Worm (Caenorhabditis elegans) whole organism, L2 larva: ENCODE results near the gene ZC404.1.

Experiments used
- C34F6.9 ChIP-seq: fragments of 150-350 bp; optimal IDR thresholded peaks from 2 replicates; lab custom pipeline; 2014; ENCODE audit warnings: missing biosample characterization, missing genetic modification characterization
- R02D3.7 ChIP-seq: fragments of 150-350 bp; optimal IDR thresholded peaks from 2 replicates; lab custom pipeline; 2014; ENCODE audit warnings: missing biosample characterization, missing genetic modification characterization
- Y55F3AM.14 ChIP-seq: fragments of 200-800 bp; sonication (Bioruptor generic); optimal IDR thresholded peaks from 2 replicates; lab custom pipeline; 2018; ENCODE audit warnings: mild to moderate bottlenecking, missing genetic modification characterization, missing compliant biosample characterization
- alr-1 ChIP-seq: fragments of 150-350 bp; optimal IDR thresholded peaks from 2 replicates; lab custom pipeline; 2014; ENCODE audit warnings: missing biosample characterization, missing genetic modification characterization
- aly-2 ChIP-seq: fragments of 150-350 bp; optimal IDR thresholded peaks from 2 replicates; lab custom pipeline; 2014; ENCODE audit warnings: missing biosample characterization, missing genetic modification characterization
- blmp-1 ChIP-seq: sonication (generic microtip); optimal IDR thresholded peaks from 2 replicates; lab custom pipeline; 2017; ENCODE audit warnings: missing genetic modification characterization, mild to moderate bottlenecking, missing compliant biosample characterization, antibody characterized with exemption, moderate library complexity; ENCODE audit not compliant: insufficient read depth
- ceh-16 ChIP-seq: fragments of 150-350 bp; optimal IDR thresholded peaks from 2 replicates; lab custom pipeline; 2014; ENCODE audit warnings: missing biosample characterization, missing genetic modification characterization
- ceh-82 ChIP-seq: fragments of 150-350 bp; optimal IDR thresholded peaks from 2 replicates; lab custom pipeline; 2014; ENCODE audit warnings: missing biosample characterization, missing genetic modification characterization
- dmd-4 ChIP-seq: sonication (generic microtip); optimal IDR thresholded peaks from 2 replicates; lab custom pipeline; 2017; ENCODE audit warnings: missing biosample characterization, missing genetic modification characterization
- egl-27 ChIP-seq: sonication (generic microtip); optimal IDR thresholded peaks from 3 replicates; lab custom pipeline; 2017; ENCODE audit warnings: missing biosample characterization, missing genetic modification reagents, missing genetic modification characterization
- elt-1 ChIP-seq: fragments of 150-350 bp; optimal IDR thresholded peaks from 2 replicates; lab custom pipeline; 2014; ENCODE audit warnings: missing biosample characterization, missing genetic modification characterization
- elt-3 ChIP-seq: sonication (generic microtip); optimal IDR thresholded peaks from 2 replicates; lab custom pipeline; 2017; ENCODE audit warnings: missing biosample characterization, missing genetic modification characterization
- fos-1 ChIP-seq: fragments of 150-350 bp; optimal IDR thresholded peaks from 2 replicates; lab custom pipeline; 2014; ENCODE audit warnings: missing biosample characterization, missing genetic modification characterization
- gmeb-1 ChIP-seq: fragments of 150-350 bp; optimal IDR thresholded peaks from 2 replicates; lab custom pipeline; 2014; ENCODE audit warnings: missing biosample characterization, missing genetic modification characterization
- lin-11 ChIP-seq: fragments of 150-350 bp; sonication (generic microtip); optimal IDR thresholded peaks from 2 replicates; lab custom pipeline; 2014; ENCODE audit warnings: missing biosample characterization, missing genetic modification characterization, inconsistent platforms, mixed read lengths
- lin-13 ChIP-seq: fragments of 150-350 bp; optimal IDR thresholded peaks from 2 replicates; lab custom pipeline; 2014; ENCODE audit warnings: missing biosample characterization, missing genetic modification reagents, missing genetic modification characterization
- lin-39 ChIP-seq: fragments of 150-350 bp; optimal IDR thresholded peaks from 2 replicates; lab custom pipeline; 2014; ENCODE audit warnings: missing biosample characterization, missing genetic modification reagents, missing genetic modification characterization
- lsy-2 ChIP-seq, 2 experiments: fragments of 150-350 bp in 1 of 2; sonication (generic microtip) in 1 of 2; optimal IDR thresholded peaks; 2 replicates each; lab custom pipeline; 2014 to 2017; ENCODE audit warnings: missing biosample characterization in 2 of 2, missing genetic modification characterization in 2 of 2
- mab-5 ChIP-seq: fragments of 150-350 bp; optimal IDR thresholded peaks from 2 replicates; lab custom pipeline; 2014; ENCODE audit warnings: missing biosample characterization, missing genetic modification characterization
- mbf-1 ChIP-seq: sonication (generic microtip); optimal IDR thresholded peaks from 2 replicates; lab custom pipeline; 2017; ENCODE audit warnings: missing biosample characterization, missing genetic modification characterization
- mdl-1 ChIP-seq, 2 experiments: fragments of 150-350 bp in 1 of 2; sonication (generic microtip) in 1 of 2; optimal IDR thresholded peaks; 2 replicates each; lab custom pipeline; 2017; ENCODE audit warnings: missing biosample characterization in 2 of 2, missing genetic modification characterization in 2 of 2
- nhr-12 ChIP-seq: fragments of 150-350 bp; optimal IDR thresholded peaks from 2 replicates; lab custom pipeline; 2014; ENCODE audit warnings: missing biosample characterization, missing genetic modification characterization
- nhr-129 ChIP-seq: fragments of 150-350 bp; optimal IDR thresholded peaks from 2 replicates; lab custom pipeline; 2014; ENCODE audit warnings: missing biosample characterization, missing genetic modification characterization
- nhr-21 ChIP-seq: fragments of 150-350 bp; optimal IDR thresholded peaks from 2 replicates; lab custom pipeline; 2014; ENCODE audit warnings: missing biosample characterization, missing genetic modification characterization
- nhr-23 ChIP-seq: fragments of 150-350 bp; optimal IDR thresholded peaks from 2 replicates; lab custom pipeline; 2014; ENCODE audit warnings: missing biosample characterization, missing genetic modification reagents, missing genetic modification characterization
- nhr-237 ChIP-seq: fragments of 150-350 bp; optimal IDR thresholded peaks from 2 replicates; lab custom pipeline; 2014; ENCODE audit warnings: missing biosample characterization, missing genetic modification characterization
- nhr-25 ChIP-seq: fragments of 150-350 bp; sonication (generic microtip); optimal IDR thresholded peaks from 3 replicates; lab custom pipeline; 2014; ENCODE audit warnings: missing biosample characterization, missing genetic modification characterization
- nhr-6 ChIP-seq: fragments of 150-350 bp; optimal IDR thresholded peaks from 2 replicates; lab custom pipeline; 2014; ENCODE audit warnings: missing biosample characterization, missing genetic modification characterization
- sem-4 ChIP-seq: fragments of 150-350 bp; optimal IDR thresholded peaks from 2 replicates; lab custom pipeline; 2014; ENCODE audit warnings: missing biosample characterization, missing genetic modification reagents, missing genetic modification characterization
- skn-1 ChIP-seq: sonication (generic microtip); optimal IDR thresholded peaks from 2 replicates; lab custom pipeline; 2017; ENCODE audit warnings: missing biosample characterization, missing genetic modification characterization
- snpc-4 ChIP-seq: fragments of 150-350 bp; optimal IDR thresholded peaks from 2 replicates; lab custom pipeline; 2014; ENCODE audit warnings: missing biosample characterization, missing genetic modification characterization
- unc-39 ChIP-seq: fragments of 150-350 bp; optimal IDR thresholded peaks from 2 replicates; lab custom pipeline; 2014; ENCODE audit warnings: missing biosample characterization, missing genetic modification characterization
- ztf-11 ChIP-seq: sonication (generic microtip); optimal IDR thresholded peaks from 2 replicates; lab custom pipeline; 2017; ENCODE audit warnings: missing biosample characterization, missing genetic modification characterization

Gene ZC404.1

ce11 chrV:6796894-6797293 lies 2.9 kb downstream of the ZC404.1 start (continued):
- TF ChIP-seq mdl-1 (tag; optimal IDR thresholded peaks at IDR 0.05; lab: Kevin White, UChicago): peak in 1 of 2 experiments; percentile 41
- TF ChIP-seq, all 48 proteins: peak for 11

- TF ChIP-seq gmeb-1 (tag; lab: Kevin White, UChicago) (no peak), fos-1 (tag; lab: Kevin White, UChicago) (no peak), nhr-129 (tag; lab: Kevin White, UChicago) (no peak), ztf-11 (no peak), R02D3.7 (tag; lab: Kevin White, UChicago) (no peak), elt-1 (tag; lab: Kevin White, UChicago) (no peak), nhr-25 (tag; lab: Kevin White, UChicago) (no peak)
Measured at ce11 chrV:6799564-6799963, 5.6 kb downstream of the ZC404.1 start, which contains the start of gene dmsr-9. TSS of gene dmsr-9 (minus strand) at chrV:6799664.

ce11 chrV:6801850-6802249 lies 7.9 kb downstream of the ZC404.1 start, which contains the start of gene dmsr-10:
TSS of gene dmsr-10 (minus strand) at chrV:6801950.
- TF ChIP-seq alr-1 (tag; lab: Kevin White, UChicago): no peak
- TF ChIP-seq mab-5 (tag; lab: Kevin White, UChicago): no peak
- TF ChIP-seq skn-1 (tag; lab: Kevin White, UChicago): no peak
- no peak for TF ChIP-seq nhr-129 (tag; lab: Kevin White, UChicago)
- TF ChIP-seq ceh-16 (tag; lab: Kevin White, UChicago): no peak
- no peak for TF ChIP-seq lin-13
- TF ChIP-seq nhr-6: no peak
- TF ChIP-seq aly-2 (tag; lab: Kevin White, UChicago): no peak
- no peak for TF ChIP-seq nhr-21

- TF ChIP-seq gmeb-1 (tag; lab: Kevin White, UChicago) (no peak), unc-39 (tag; lab: Kevin White, UChicago) (no peak), blmp-1 (tag; lab: Kevin White, UChicago) (no peak), fos-1 (tag; lab: Kevin White, UChicago) (no peak), nhr-12 (tag; lab: Kevin White, UChicago) (no peak), mbf-1 (no peak), ztf-11 (no peak), mdl-1 (tag; optimal IDR thresholded peaks at IDR 0.05; lab: Kevin White, UChicago) (no peak), sem-4 (no peak), elt-1 (tag; lab: Kevin White, UChicago) (no peak), elt-3 (tag; lab: Kevin White, UChicago) (no peak), skn-1 (tag; lab: Kevin White, UChicago) (no peak), lin-39 (tag; lab: Kevin White, UChicago) (no peak), Y55F3AM.14 (GFP tag; lab: Kevin White, UChicago) (no peak), nhr-237 (no peak), nhr-21 (no peak), C34F6.9 (tag; lab: Kevin White, UChicago) (no peak), lsy-2 (tag; optimal IDR thresholded peaks at IDR 0.05; lab: Kevin White, UChicago) (no peak)
- TF ChIP-seq, all 48 proteins: peak for 0
Measured at ce11 chrV:6803992-6804391, 10.0 kb downstream of the ZC404.1 start, which contains the start of gene dmsr-11. TSS of gene dmsr-11 (minus strand) at chrV:6804092.

- TF ChIP-seq lin-11 (tag; lab: Kevin White, UChicago): no peak
- TF ChIP-seq aly-2 (tag; lab: Kevin White, UChicago): no peak
- no peak for TF ChIP-seq dmd-4 (tag; lab: Kevin White, UChicago)
- no peak for TF ChIP-seq nhr-25 (tag; lab: Kevin White, UChicago)
- no peak for TF ChIP-seq blmp-1 (tag; lab: Kevin White, UChicago)
- TF ChIP-seq egl-27 (tag; lab: Kevin White, UChicago): no peak
- no peak for TF ChIP-seq nhr-12 (tag; lab: Kevin White, UChicago)
- TF ChIP-seq snpc-4: no peak
- TF ChIP-seq nhr-23 (tag; lab: Kevin White, UChicago): no peak
- TF ChIP-seq alr-1 (tag; lab: Kevin White, UChicago): no peak
- TF ChIP-seq ceh-82: no peak
- no peak for TF ChIP-seq ztf-11
- TF ChIP-seq, all 48 proteins: peak for 0
Measured at ce11 chrV:6806340-6806739, 12.4 kb downstream of the ZC404.1 start, which contains the start of gene dmsr-12. TSS of gene dmsr-12 (minus strand) at chrV:6806440.
